Worm (Caenorhabditis elegans) whole organism, L3 larva: ENCODE data around the gene phf-32.

ENCODE experiments used
- ZK546.5 ChIP-seq: sonication (generic microtip); optimal IDR thresholded peaks from 2 replicates; lab custom pipeline; 2017; ENCODE audit warnings: missing biosample characterization, missing genetic modification characterization
- aly-2 ChIP-seq: fragments of 150-350 bp; optimal IDR thresholded peaks from 2 replicates; lab custom pipeline; 2014; ENCODE audit warnings: missing biosample characterization, missing genetic modification characterization
- elt-2 ChIP-seq: sonication (generic microtip); optimal IDR thresholded peaks from 2 replicates; lab custom pipeline; 2016; ENCODE audit warnings: missing genetic modification reagents, mild to moderate bottlenecking, missing genetic modification characterization, missing compliant biosample characterization
- elt-3 ChIP-seq, 3 experiments: fragments of 150-350 bp in 1 of 3; sonication (generic microtip) in 2 of 3; optimal IDR thresholded peaks; 2 replicates in 2 of 3; 4 replicates in 1 of 3; lab custom pipeline; 2014 to 2017; ENCODE audit warnings: missing biosample characterization in 3 of 3, missing genetic modification characterization in 3 of 3
- fos-1 ChIP-seq: fragments of 150-350 bp; optimal IDR thresholded peaks from 2 replicates; lab custom pipeline; 2014; ENCODE audit warnings: missing biosample characterization, missing genetic modification characterization
- mdl-1 ChIP-seq: fragments of 150-350 bp; optimal IDR thresholded peaks from 2 replicates; lab custom pipeline; 2014; ENCODE audit warnings: missing biosample characterization, missing genetic modification characterization
- nhr-237 ChIP-seq: fragments of 150-350 bp; optimal IDR thresholded peaks from 2 replicates; lab custom pipeline; 2014; ENCODE audit warnings: missing biosample characterization, missing genetic modification characterization
- nhr-77 ChIP-seq: fragments of 150-350 bp; optimal IDR thresholded peaks from 2 replicates; lab custom pipeline; 2014; ENCODE audit warnings: missing biosample characterization, missing genetic modification characterization
- pqm-1 ChIP-seq: fragments of 150-350 bp; optimal IDR thresholded peaks from 2 replicates; lab custom pipeline; 2017; ENCODE audit warnings: missing biosample characterization, missing genetic modification characterization, inconsistent platforms
- skn-1 ChIP-seq: fragments of 150-350 bp; optimal IDR thresholded peaks from 2 replicates; lab custom pipeline; 2014; ENCODE audit warnings: missing biosample characterization, missing genetic modification characterization
- tbx-2 ChIP-seq: sonication (generic microtip); optimal IDR thresholded peaks from 2 replicates; lab custom pipeline; 2016; ENCODE audit warnings: mild to moderate bottlenecking, missing genetic modification characterization, missing compliant biosample characterization
- unc-62 ChIP-seq: fragments of 150-350 bp; sonication (generic microtip); optimal IDR thresholded peaks from 4 replicates; lab custom pipeline; 2014; ENCODE audit warnings: missing biosample characterization, missing genetic modification reagents, missing genetic modification characterization
- ztf-11 ChIP-seq: fragments of 150-350 bp; optimal IDR thresholded peaks from 2 replicates; lab custom pipeline; 2014; ENCODE audit warnings: missing biosample characterization, missing genetic modification characterization
- ztf-4 ChIP-seq: fragments of 150-350 bp; optimal IDR thresholded peaks from 2 replicates; lab custom pipeline; 2014; ENCODE audit warnings: missing biosample characterization, missing genetic modification characterization

DNA sequence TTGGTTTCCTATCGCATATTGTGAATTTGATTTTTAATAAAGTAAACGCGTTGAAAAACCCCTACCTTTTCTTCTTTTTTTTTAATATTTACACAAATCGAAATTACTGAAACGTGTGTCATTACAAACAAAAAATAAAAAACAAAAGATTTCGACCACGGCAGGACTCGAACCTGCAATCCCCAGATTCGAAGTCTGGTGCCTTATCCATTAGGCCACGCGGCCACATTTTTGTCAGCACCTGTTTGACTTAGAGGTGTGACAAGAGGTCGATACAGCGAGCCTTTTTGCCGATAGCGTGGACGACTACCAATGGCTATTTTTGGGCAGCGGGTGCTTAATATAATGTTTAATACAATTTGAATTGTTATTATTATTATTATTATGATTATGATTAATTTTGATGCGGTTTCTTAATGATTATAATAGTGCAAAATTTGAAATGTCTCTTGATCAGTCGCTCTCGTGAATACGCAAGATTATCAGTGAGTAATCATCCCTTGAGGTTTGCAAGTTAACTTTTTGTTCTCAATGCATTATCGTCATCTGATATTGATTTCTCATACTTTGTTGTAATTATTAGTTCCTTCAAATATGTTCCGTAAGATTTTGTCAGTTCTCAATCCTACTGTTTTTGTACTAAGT lies 31.3 kb downstream of the phf-32 start, which contains the start of gene srd-44:
- no peak for TF ChIP-seq pqm-1 (tag; lab: Kevin White, UChicago)
- TF ChIP-seq ztf-11 (tag; lab: Kevin White, UChicago) = no peak
- TF ChIP-seq elt-3 (tag; optimal IDR thresholded peaks at IDR 0.05; lab: Kevin White, UChicago) = no peak
- TF ChIP-seq nhr-237 (tag; lab: Kevin White, UChicago) = no peak
- TF ChIP-seq ztf-4 = no peak
- TF ChIP-seq unc-62 (GFP tag; lab: Kevin White, UChicago) = no peak
- TF ChIP-seq nhr-77 (tag; lab: Kevin White, UChicago) = no peak
- TF ChIP-seq mdl-1 (tag; lab: Kevin White, UChicago) = no peak
- TF ChIP-seq ZK546.5 = no peak
- no peak for TF ChIP-seq fos-1
- TF ChIP-seq tbx-2 = no peak
- no peak for TF ChIP-seq skn-1 (tag; lab: Kevin White, UChicago)
- TF ChIP-seq aly-2 (tag; lab: Kevin White, UChicago) = no peak
- no peak for TF ChIP-seq elt-2 (tag; lab: Kevin White, UChicago)
